Worm (Caenorhabditis elegans) whole organism, L2 larva: ENCODE data around the gene pitr-5.

ENCODE experiments used
- C34F6.9 ChIP-seq: fragments of 150-350 bp; optimal IDR thresholded peaks from 2 replicates; lab custom pipeline; 2014; ENCODE audit warnings: missing biosample characterization, missing genetic modification characterization
- F13H6.1 ChIP-seq: sonication (generic microtip); optimal IDR thresholded peaks from 2 replicates; lab custom pipeline; 2016; ENCODE audit warnings: missing genetic modification characterization, missing compliant biosample characterization
- ZK546.5 ChIP-seq: sonication (generic microtip); optimal IDR thresholded peaks from 2 replicates; lab custom pipeline; 2017; ENCODE audit warnings: missing biosample characterization, missing genetic modification characterization
- alr-1 ChIP-seq: fragments of 150-350 bp; optimal IDR thresholded peaks from 2 replicates; lab custom pipeline; 2014; ENCODE audit warnings: missing biosample characterization, missing genetic modification characterization
- aly-2 ChIP-seq: fragments of 150-350 bp; optimal IDR thresholded peaks from 2 replicates; lab custom pipeline; 2014; ENCODE audit warnings: missing biosample characterization, missing genetic modification characterization
- ama-1 ChIP-seq: fragments of 150-350 bp; optimal IDR thresholded peaks from 2 replicates; lab custom pipeline; 2018; ENCODE audit warnings: inconsistent platforms
- blmp-1 ChIP-seq: sonication (generic microtip); optimal IDR thresholded peaks from 2 replicates; lab custom pipeline; 2017; ENCODE audit warnings: missing genetic modification characterization, mild to moderate bottlenecking, missing compliant biosample characterization, antibody characterized with exemption, moderate library complexity; ENCODE audit not compliant: insufficient read depth
- ceh-16 ChIP-seq: fragments of 150-350 bp; optimal IDR thresholded peaks from 2 replicates; lab custom pipeline; 2014; ENCODE audit warnings: missing biosample characterization, missing genetic modification characterization
- crh-2 ChIP-seq: sonication (generic microtip); optimal IDR thresholded peaks from 2 replicates; lab custom pipeline; 2017; ENCODE audit warnings: missing biosample characterization, missing genetic modification characterization
- egl-27 ChIP-seq: sonication (generic microtip); optimal IDR thresholded peaks from 3 replicates; lab custom pipeline; 2017; ENCODE audit warnings: missing biosample characterization, missing genetic modification reagents, missing genetic modification characterization
- fos-1 ChIP-seq: fragments of 150-350 bp; optimal IDR thresholded peaks from 2 replicates; lab custom pipeline; 2014; ENCODE audit warnings: missing biosample characterization, missing genetic modification characterization
- gmeb-1 ChIP-seq: fragments of 150-350 bp; optimal IDR thresholded peaks from 2 replicates; lab custom pipeline; 2014; ENCODE audit warnings: missing biosample characterization, missing genetic modification characterization
- lin-11 ChIP-seq: fragments of 150-350 bp; sonication (generic microtip); optimal IDR thresholded peaks from 2 replicates; lab custom pipeline; 2014; ENCODE audit warnings: missing biosample characterization, missing genetic modification characterization, inconsistent platforms, mixed read lengths
- lin-13 ChIP-seq: fragments of 150-350 bp; optimal IDR thresholded peaks from 2 replicates; lab custom pipeline; 2014; ENCODE audit warnings: missing biosample characterization, missing genetic modification reagents, missing genetic modification characterization
- lsy-2 ChIP-seq, 2 experiments: fragments of 150-350 bp in 1 of 2; sonication (generic microtip) in 1 of 2; optimal IDR thresholded peaks; 2 replicates each; lab custom pipeline; 2014 to 2017; ENCODE audit warnings: missing biosample characterization in 2 of 2, missing genetic modification characterization in 2 of 2
- mbf-1 ChIP-seq: sonication (generic microtip); optimal IDR thresholded peaks from 2 replicates; lab custom pipeline; 2017; ENCODE audit warnings: missing biosample characterization, missing genetic modification characterization
- nhr-10 ChIP-seq: sonication (generic microtip); optimal IDR thresholded peaks from 2 replicates; lab custom pipeline; 2017; ENCODE audit warnings: missing biosample characterization, missing genetic modification characterization
- nhr-11 ChIP-seq: fragments of 150-350 bp; optimal IDR thresholded peaks from 2 replicates; lab custom pipeline; 2014; ENCODE audit warnings: missing biosample characterization, missing genetic modification characterization
- nhr-12 ChIP-seq: fragments of 150-350 bp; optimal IDR thresholded peaks from 2 replicates; lab custom pipeline; 2014; ENCODE audit warnings: missing biosample characterization, missing genetic modification characterization
- nhr-23 ChIP-seq: fragments of 150-350 bp; optimal IDR thresholded peaks from 2 replicates; lab custom pipeline; 2014; ENCODE audit warnings: missing biosample characterization, missing genetic modification reagents, missing genetic modification characterization
- nhr-25 ChIP-seq: fragments of 150-350 bp; sonication (generic microtip); optimal IDR thresholded peaks from 3 replicates; lab custom pipeline; 2014; ENCODE audit warnings: missing biosample characterization, missing genetic modification characterization
- nhr-77 ChIP-seq: fragments of 150-350 bp; optimal IDR thresholded peaks from 2 replicates; lab custom pipeline; 2014; ENCODE audit warnings: missing biosample characterization, missing genetic modification characterization
- peb-1 ChIP-seq: fragments of 150-350 bp; optimal IDR thresholded peaks from 2 replicates; lab custom pipeline; 2014; ENCODE audit warnings: missing biosample characterization, missing genetic modification characterization
- sem-4 ChIP-seq: fragments of 150-350 bp; optimal IDR thresholded peaks from 2 replicates; lab custom pipeline; 2014; ENCODE audit warnings: missing biosample characterization, missing genetic modification reagents, missing genetic modification characterization
- skn-1 ChIP-seq: sonication (generic microtip); optimal IDR thresholded peaks from 2 replicates; lab custom pipeline; 2017; ENCODE audit warnings: missing biosample characterization, missing genetic modification characterization
- sma-3 ChIP-seq: sonication (generic microtip); optimal IDR thresholded peaks from 2 replicates; lab custom pipeline; 2016; ENCODE audit warnings: missing genetic modification reagents, missing genetic modification characterization, missing compliant biosample characterization
- sma-9 ChIP-seq, 2 experiments: fragments of 150-350 bp in 1 of 2; sonication (generic microtip) in 1 of 2; optimal IDR thresholded peaks; 2 replicates each; lab custom pipeline; 2014 to 2016; ENCODE audit warnings: missing genetic modification characterization in 2 of 2, mild to moderate bottlenecking in 1 of 2, missing biosample characterization in 1 of 2, missing compliant biosample characterization in 1 of 2, missing genetic modification reagents in 1 of 2, moderate library complexity in 1 of 2
- snpc-4 ChIP-seq: fragments of 150-350 bp; optimal IDR thresholded peaks from 2 replicates; lab custom pipeline; 2014; ENCODE audit warnings: missing biosample characterization, missing genetic modification characterization
- unc-55 ChIP-seq: fragments of 150-350 bp; sonication (generic microtip); optimal IDR thresholded peaks from 3 replicates; lab custom pipeline; 2014; ENCODE audit warnings: missing biosample characterization, missing genetic modification reagents, missing genetic modification characterization
- ztf-1 ChIP-seq: fragments of 200-800 bp; sonication (Bioruptor generic); conservative IDR thresholded peaks from 2 replicates; pipeline ENCODE4 v1.3.6; 2022; ENCODE audit warnings: missing genetic modification characterization, missing compliant biosample characterization
- ztf-11 ChIP-seq: sonication (generic microtip); optimal IDR thresholded peaks from 2 replicates; lab custom pipeline; 2017; ENCODE audit warnings: missing biosample characterization, missing genetic modification characterization
- ztf-4 ChIP-seq: fragments of 150-350 bp; optimal IDR thresholded peaks from 2 replicates; lab custom pipeline; 2014; ENCODE audit warnings: missing biosample characterization, missing genetic modification characterization

The pitr-5 gene

DNA sequence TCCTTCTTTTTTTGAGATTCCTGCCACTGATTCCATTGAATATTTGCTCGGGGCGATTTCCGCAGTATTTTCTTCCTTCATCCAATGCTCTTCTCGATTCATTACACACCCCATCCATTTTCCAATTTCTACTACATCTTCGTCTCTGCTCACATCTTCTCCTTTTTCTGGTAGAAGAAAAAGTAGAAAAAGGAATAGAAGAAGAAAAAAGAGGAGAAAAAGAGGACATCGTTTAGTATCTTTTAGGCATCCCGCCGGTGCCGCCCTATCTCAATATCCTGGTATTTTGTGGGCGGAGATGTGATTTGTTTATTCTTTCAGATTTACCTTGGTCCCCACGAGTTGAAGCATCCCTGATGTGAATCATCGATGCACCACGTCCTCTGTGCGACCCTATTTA, 9.4 kb upstream of the pitr-5 start, which contains the start of gene lgc-39:
Gene lgc-39 (plus strand): TSS at position 301 of the 400 bp plus-strand sequence.
- TF ChIP-seq nhr-10 (tag; lab: Kevin White, UChicago), result no peak
- TF ChIP-seq aly-2 (tag; lab: Kevin White, UChicago), result no peak
- TF ChIP-seq gmeb-1 (tag; lab: Kevin White, UChicago), result no peak
- TF ChIP-seq fos-1 (tag; lab: Kevin White, UChicago), result no peak
- TF ChIP-seq ztf-11 (tag; lab: Kevin White, UChicago), result no peak
- no peak for TF ChIP-seq nhr-11 (tag; lab: Kevin White, UChicago)
- no peak for TF ChIP-seq ceh-16 (tag; lab: Kevin White, UChicago)
- TF ChIP-seq skn-1 (tag; lab: Kevin White, UChicago), result no peak
- no peak for TF ChIP-seq lsy-2 (tag; optimal IDR thresholded peaks at IDR 0.05; lab: Kevin White, UChicago)
- TF ChIP-seq nhr-12 (tag; lab: Kevin White, UChicago), result no peak
- TF ChIP-seq nhr-23 (tag; lab: Kevin White, UChicago), result no peak
- TF ChIP-seq C34F6.9 (tag; lab: Kevin White, UChicago), result no peak
- no peak for TF ChIP-seq nhr-25 (tag; lab: Kevin White, UChicago)
- TF ChIP-seq sem-4, result no peak

DNA sequence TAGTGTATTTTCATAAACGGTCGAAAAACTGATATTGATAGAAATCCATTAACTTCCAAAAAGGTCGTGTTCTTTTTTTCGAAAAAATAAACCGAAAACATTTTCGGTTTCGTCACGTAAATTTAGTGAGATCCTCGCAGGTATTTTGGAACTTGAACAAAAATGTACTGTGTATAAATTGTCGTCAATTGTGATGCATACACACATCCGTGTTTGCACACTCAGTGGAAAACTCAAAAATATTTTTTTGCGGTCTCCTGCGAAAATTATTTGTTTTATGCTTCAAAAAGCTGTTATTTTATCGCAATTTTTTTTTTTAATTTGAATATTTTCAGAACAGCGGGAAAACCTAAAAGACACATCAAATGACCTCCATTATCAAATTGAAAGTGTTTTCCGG, 5.8 kb upstream of the pitr-5 start, which contains the start of gene cpsf-2:
Gene cpsf-2 (plus strand): TSS at position 330 of the 400 bp plus-strand sequence.
- peak; percentile 36 for TF ChIP-seq unc-55
- TF ChIP-seq C34F6.9 (tag; lab: Kevin White, UChicago), result peak; percentile 28
- TF ChIP-seq blmp-1 (tag; lab: Kevin White, UChicago), result no peak
- TF ChIP-seq lsy-2 (tag; optimal IDR thresholded peaks at IDR 0.05; lab: Kevin White, UChicago), result peak in 1 of 2 experiments; percentile 25
- TF ChIP-seq, all 48 proteins: peak for 3

DNA sequence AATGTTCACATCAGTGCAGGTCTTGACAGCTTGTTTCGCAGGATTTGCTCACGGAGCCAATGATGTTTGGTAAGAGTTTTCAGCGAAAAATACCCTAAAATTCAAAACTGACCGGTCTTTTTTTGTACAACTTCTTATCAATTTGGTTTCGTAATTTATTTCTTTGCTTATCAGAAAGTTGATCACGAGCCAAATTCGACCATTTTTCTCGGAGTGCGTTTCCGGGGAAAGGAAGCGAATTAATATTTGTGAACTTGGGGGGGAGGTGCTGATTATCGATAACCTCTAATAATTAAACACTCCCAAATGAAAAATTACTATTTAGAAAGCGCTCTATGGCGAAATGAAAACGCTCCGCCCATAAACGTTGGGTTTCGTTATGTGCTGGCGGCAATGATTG, 1.9 kb downstream of the pitr-5 start:
- TF ChIP-seq gmeb-1 (tag; lab: Kevin White, UChicago), result peak; percentile 43
- TF ChIP-seq fos-1 (tag; lab: Kevin White, UChicago), result peak; percentile 81
- no peak for TF ChIP-seq C34F6.9 (tag; lab: Kevin White, UChicago)
- peak; percentile 10 for TF ChIP-seq sma-9 (GFP tag; optimal IDR thresholded peaks at IDR 0.05; lab: Kevin White, UChicago)
- no peak for TF ChIP-seq sma-9 (tag; optimal IDR thresholded peaks at IDR 0.05; lab: Kevin White, UChicago)
- TF ChIP-seq, all 48 proteins: peak for 3

DNA sequence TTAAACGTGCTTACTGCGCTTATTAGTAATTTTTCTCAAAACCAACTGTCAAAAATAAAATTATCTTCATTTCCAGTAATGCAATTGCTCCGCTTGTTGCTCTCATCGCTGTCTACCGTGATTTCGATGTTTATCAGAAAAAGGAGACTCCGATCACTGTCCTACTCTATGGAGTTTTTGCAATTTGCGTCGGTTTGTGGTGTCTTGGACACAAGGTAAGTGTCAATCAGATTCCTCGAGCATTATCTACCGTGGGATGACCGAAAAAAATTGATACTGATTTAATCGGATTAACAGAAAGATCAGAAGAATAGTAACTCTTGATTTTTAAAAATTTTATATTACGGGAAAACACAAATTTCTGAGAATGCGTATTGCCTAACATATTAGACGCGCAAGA, 2.6 kb downstream of the pitr-5 start:
- no peak for TF ChIP-seq mbf-1 (tag; lab: Kevin White, UChicago)
- TF ChIP-seq peb-1 (tag; lab: Kevin White, UChicago), result no peak
- TF ChIP-seq lin-13 (GFP tag; lab: Kevin White, UChicago), result no peak
- no peak for TF ChIP-seq skn-1 (tag; lab: Kevin White, UChicago)
- TF ChIP-seq nhr-11 (tag; lab: Kevin White, UChicago), result no peak
- TF ChIP-seq nhr-25 (tag; lab: Kevin White, UChicago), result no peak
- TF ChIP-seq lin-11 (tag; lab: Kevin White, UChicago), result no peak

DNA sequence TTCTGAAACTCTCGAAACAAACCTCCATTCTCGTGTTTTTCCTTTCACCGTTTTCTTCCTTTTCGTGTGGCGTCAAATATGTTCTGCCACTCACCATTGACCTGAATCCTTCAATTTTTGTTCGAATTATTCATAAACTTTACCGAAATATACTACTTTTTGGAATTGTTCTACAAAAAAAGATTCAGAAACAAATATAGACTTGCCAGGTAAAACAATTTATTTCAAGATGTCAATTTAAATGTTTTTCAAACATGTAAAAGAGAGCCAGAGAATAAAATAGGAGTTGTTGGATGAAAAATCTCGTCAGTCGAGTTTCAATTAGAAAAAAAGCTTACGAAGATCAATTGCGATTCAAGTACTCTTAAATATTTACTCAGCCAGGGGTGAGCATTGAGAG, 8.9 kb downstream of the pitr-5 start, which contains the start of gene F09G2.8:
Gene F09G2.8 (minus strand): TSS at position 101 of the 400 bp plus-strand sequence.
- no peak for TF ChIP-seq ztf-1
- TF ChIP-seq alr-1 (tag; lab: Kevin White, UChicago), result no peak
- no peak for TF ChIP-seq snpc-4 (tag; lab: Kevin White, UChicago)
- no peak for TF ChIP-seq ztf-4
- no peak for TF ChIP-seq nhr-11 (tag; lab: Kevin White, UChicago)
- no peak for TF ChIP-seq aly-2 (tag; lab: Kevin White, UChicago)
- TF ChIP-seq ztf-11 (tag; lab: Kevin White, UChicago), result no peak
- TF ChIP-seq nhr-77 (tag; lab: Kevin White, UChicago), result no peak
- TF ChIP-seq ama-1 (lab: Kevin White, UChicago), result no peak
- no peak for TF ChIP-seq crh-2 (tag; lab: Kevin White, UChicago)

DNA sequence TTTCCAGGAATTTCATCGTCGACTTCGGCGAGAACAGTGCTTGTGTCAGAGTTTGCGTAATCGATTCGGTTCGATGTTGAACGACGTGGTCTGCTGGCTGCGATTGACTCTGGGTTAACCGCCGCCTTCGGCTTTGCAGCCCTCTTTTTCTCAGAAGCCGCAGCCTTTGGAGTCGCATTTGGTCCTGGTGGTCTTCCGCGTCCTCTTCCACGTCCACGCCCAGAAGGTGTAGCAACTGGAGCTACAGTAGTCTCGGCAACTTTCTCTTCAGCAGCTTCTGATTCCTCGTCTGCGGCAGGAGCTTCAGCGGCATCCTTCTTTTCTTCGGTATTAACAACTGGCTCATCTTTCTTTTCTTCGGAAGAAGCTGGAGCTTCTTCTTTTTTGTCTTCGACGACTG, 10.2 kb downstream of the pitr-5 start:
- TF ChIP-seq sma-3 (GFP tag; lab: Kevin White, UChicago) (no peak), egl-27 (tag; lab: Kevin White, UChicago) (no peak), lsy-2 (tag; optimal IDR thresholded peaks at IDR 0.05; lab: Kevin White, UChicago) (no peak), nhr-10 (tag; lab: Kevin White, UChicago) (no peak), C34F6.9 (tag; lab: Kevin White, UChicago) (no peak), F13H6.1 (tag; lab: Kevin White, UChicago) (no peak), ZK546.5 (no peak)
